Worm (Caenorhabditis elegans) whole organism, L1 larva: Measurements from ENCODE around the gene dyf-6.

ENCODE experiments used
- alr-1 ChIP-seq: fragments of 200-800 bp; sonication (Bioruptor generic); optimal IDR thresholded peaks from 2 replicates; lab custom pipeline; 2018; ENCODE audit warnings: borderline replicate concordance, mild to moderate bottlenecking, missing genetic modification characterization, missing compliant biosample characterization
- mdl-1 ChIP-seq, 2 experiments: fragments of 150-350 bp; optimal IDR thresholded peaks; 2 replicates each; lab custom pipeline; 2014 to 2017; ENCODE audit warnings: missing biosample characterization in 2 of 2, missing genetic modification characterization in 2 of 2, inconsistent platforms in 1 of 2
- mef-2 ChIP-seq: fragments of 150-350 bp; optimal IDR thresholded peaks from 2 replicates; lab custom pipeline; 2014; ENCODE audit warnings: missing biosample characterization, missing genetic modification characterization
- nhr-12 ChIP-seq: sonication (generic microtip); optimal IDR thresholded peaks from 2 replicates; lab custom pipeline; 2017; ENCODE audit warnings: missing biosample characterization, missing genetic modification characterization
- nhr-76 ChIP-seq: sonication (generic microtip); optimal IDR thresholded peaks from 2 replicates; lab custom pipeline; 2017; ENCODE audit warnings: missing biosample characterization, missing genetic modification characterization
- nhr-85 ChIP-seq: sonication (generic microtip); peaks from one replicate; lab custom pipeline; 2016; ENCODE audit warnings: missing genetic modification characterization, inconsistent platforms, missing compliant biosample characterization
- skn-1 ChIP-seq: fragments of 150-350 bp; optimal IDR thresholded peaks from 2 replicates; lab custom pipeline; 2014; ENCODE audit warnings: missing biosample characterization, missing genetic modification characterization
- snpc-4 ChIP-seq: fragments of 150-350 bp; optimal IDR thresholded peaks from 2 replicates; lab custom pipeline; 2014; ENCODE audit warnings: missing biosample characterization, missing genetic modification characterization
- snu-23 ChIP-seq: sonication (generic microtip); optimal IDR thresholded peaks from 2 replicates; lab custom pipeline; 2016; ENCODE audit warnings: missing genetic modification characterization, missing compliant biosample characterization

- TF ChIP-seq nhr-76 (tag; lab: Kevin White, UChicago) (no peak), nhr-12 (no peak), mdl-1 (tag; optimal IDR thresholded peaks at IDR 0.05; lab: Kevin White, UChicago) (no peak), mef-2 (tag; lab: Kevin White, UChicago) (no peak), snpc-4 (tag; lab: Kevin White, UChicago) (no peak), skn-1 (no peak), snu-23 (GFP tag; lab: Kevin White, UChicago) (no peak), alr-1 (tag; lab: Kevin White, UChicago) (no peak), nhr-85 (tag; lab: Kevin White, UChicago) (no peak)
Observed at ce11 chrX:10340986-10341385, 45.3 kb downstream of the dyf-6 start, which contains the start of gene R07E3.1.
